Worm (Caenorhabditis elegans) whole organism, young adult: ENCODE results near the gene spon-1.

ENCODE experiments used
- B0019.2 ChIP-seq: fragments of 200-800 bp; sonication (Bioruptor generic); conservative IDR thresholded peaks from 2 replicates; pipeline ENCODE4 v1.3.6; 2022; ENCODE audit warnings: missing genetic modification reagents, missing genetic modification characterization, missing compliant biosample characterization
- B0261.1 ChIP-seq: sonication (generic microtip); optimal IDR thresholded peaks from 2 replicates; lab custom pipeline; 2016; ENCODE audit warnings: mild to moderate bottlenecking, missing genetic modification characterization, moderate library complexity, missing compliant biosample characterization
- D2030.7 ChIP-seq: fragments of 200-800 bp; sonication (Bioruptor generic); IDR thresholded peaks from 2 replicates; pipeline ENCODE4 v1.3.6; 2022; ENCODE audit warnings: missing genetic modification reagents, missing genetic modification characterization, missing compliant biosample characterization
- F10E7.11 ChIP-seq: sonication (generic microtip); optimal IDR thresholded peaks from 2 replicates; lab custom pipeline; 2017; ENCODE audit warnings: mild to moderate bottlenecking, missing genetic modification characterization, moderate library complexity, missing compliant biosample characterization
- F22D6.2 ChIP-seq: sonication (generic microtip); optimal IDR thresholded peaks from 2 replicates; lab custom pipeline; 2016; ENCODE audit warnings: mild to moderate bottlenecking, missing genetic modification characterization, missing compliant biosample characterization
- F37B4.10 ChIP-seq: fragments of 200-800 bp; sonication (Bioruptor generic); IDR thresholded peaks from 2 replicates; pipeline ENCODE4 v1.3.6; 2022; ENCODE audit warnings: missing genetic modification characterization, missing compliant biosample characterization
- F52B5.7 ChIP-seq: sonication (generic microtip); optimal IDR thresholded peaks from 2 replicates; lab custom pipeline; 2016; ENCODE audit warnings: mild to moderate bottlenecking, missing genetic modification characterization, missing compliant biosample characterization
- F57C9.4 ChIP-seq: sonication (generic microtip); optimal IDR thresholded peaks from 2 replicates; lab custom pipeline; 2017; ENCODE audit warnings: mild to moderate bottlenecking, missing genetic modification characterization, missing compliant biosample characterization
- Y79H2A.3 ChIP-seq: fragments of 200-800 bp; sonication (Bioruptor generic); conservative IDR thresholded peaks from 2 replicates; pipeline ENCODE4 v1.3.6; 2022; ENCODE audit warnings: missing genetic modification reagents, missing genetic modification characterization, missing compliant biosample characterization
- Y95B8A.8 ChIP-seq: fragments of 200-800 bp; sonication (Bioruptor generic); IDR thresholded peaks from 2 replicates; pipeline ENCODE4 v1.3.6; 2022; ENCODE audit warnings: missing genetic modification reagents, missing genetic modification characterization, missing compliant biosample characterization
- aptf-3 ChIP-seq: fragments of 200-800 bp; sonication (Bioruptor generic); IDR thresholded peaks from 2 replicates; pipeline ENCODE4 v1.3.6; 2022; ENCODE audit warnings: missing genetic modification characterization, missing compliant biosample characterization
- bed-2 ChIP-seq: fragments of 200-800 bp; sonication (Bioruptor generic); IDR thresholded peaks from 2 replicates; pipeline ENCODE4 v1.3.6; 2022; ENCODE audit warnings: missing genetic modification reagents, missing genetic modification characterization, missing compliant biosample characterization
- cebp-2 ChIP-seq: fragments of 200-800 bp; sonication (Bioruptor generic); IDR thresholded peaks from 2 replicates; pipeline ENCODE4 v1.3.6; 2022; ENCODE audit warnings: missing genetic modification characterization, missing compliant biosample characterization
- ceh-100 ChIP-seq: fragments of 200-800 bp; sonication (Bioruptor generic); IDR thresholded peaks from 2 replicates; pipeline ENCODE4 v1.3.6; 2022; ENCODE audit warnings: missing genetic modification reagents, missing genetic modification characterization, missing compliant biosample characterization
- chd-7 ChIP-seq: sonication (generic microtip); optimal IDR thresholded peaks from 2 replicates; lab custom pipeline; 2016; ENCODE audit warnings: mild to moderate bottlenecking, missing genetic modification characterization, moderate library complexity, missing compliant biosample characterization
- die-1 ChIP-seq: sonication (generic microtip); optimal IDR thresholded peaks from 2 replicates; lab custom pipeline; 2016; ENCODE audit warnings: missing genotype, mild to moderate bottlenecking, missing genetic modification characterization, missing compliant biosample characterization
- efl-1 ChIP-seq: fragments of 150-350 bp; optimal IDR thresholded peaks from 2 replicates; lab custom pipeline; 2014; ENCODE audit warnings: missing biosample characterization, missing genetic modification reagents, missing genetic modification characterization
- egl-18 ChIP-seq: fragments of 200-800 bp; sonication (Bioruptor generic); IDR thresholded peaks from 2 replicates; pipeline ENCODE4 v1.3.6; 2022; ENCODE audit warnings: missing genetic modification reagents, missing genetic modification characterization, missing compliant biosample characterization
- egrh-3 ChIP-seq: fragments of 200-800 bp; sonication (Bioruptor generic); IDR thresholded peaks from 2 replicates; pipeline ENCODE4 v1.3.6; 2022; ENCODE audit warnings: missing genetic modification reagents, missing genetic modification characterization, missing compliant biosample characterization
- him-1 ChIP-seq: sonication (generic microtip); optimal IDR thresholded peaks from 2 replicates; lab custom pipeline; 2016; ENCODE audit warnings: missing genotype, missing genetic modification reagents, missing genetic modification characterization, missing compliant biosample characterization
- hrde-1 ChIP-seq: sonication (generic microtip); optimal IDR thresholded peaks from 2 replicates; lab custom pipeline; 2016; ENCODE audit warnings: missing genetic modification characterization, mild to moderate bottlenecking, missing compliant biosample characterization, moderate library complexity, missing genotype, missing genetic modification reagents, borderline replicate concordance
- let-526 ChIP-seq: fragments of 200-800 bp; sonication (Bioruptor generic); IDR thresholded peaks from 2 replicates; pipeline ENCODE4 v1.3.6; 2022; ENCODE audit warnings: missing genetic modification reagents, missing genetic modification characterization, missing compliant biosample characterization
- lin-35 ChIP-seq, 3 experiments: fragments of 150-350 bp in 2 of 3; sonication (generic microtip) in 1 of 3; optimal IDR thresholded peaks; 2 replicates each; lab custom pipeline; 2014 to 2018; ENCODE audit warnings: missing biosample characterization in 3 of 3, missing genetic modification characterization in 3 of 3, missing genetic modification reagents in 3 of 3
- lin-54 ChIP-seq: fragments of 200-800 bp; sonication (Bioruptor generic); optimal IDR thresholded peaks from 2 replicates; lab custom pipeline; 2018; ENCODE audit warnings: mild to moderate bottlenecking, missing genetic modification characterization, missing compliant biosample characterization
- lir-1 ChIP-seq: fragments of 200-800 bp; sonication (Bioruptor generic); conservative IDR thresholded peaks from 2 replicates; pipeline ENCODE4 v1.3.6; 2022; ENCODE audit warnings: missing genetic modification reagents, missing genetic modification characterization, missing compliant biosample characterization
- lsy-27 ChIP-seq: sonication (generic microtip); optimal IDR thresholded peaks from 2 replicates; lab custom pipeline; 2017; ENCODE audit warnings: missing genetic modification characterization, mild to moderate bottlenecking, missing compliant biosample characterization, antibody characterized with exemption, missing genotype, borderline replicate concordance; ENCODE audit not compliant: insufficient read depth
- madf-6 ChIP-seq: fragments of 200-800 bp; sonication (Bioruptor generic); IDR thresholded peaks from 2 replicates; pipeline ENCODE4 v1.3.6; 2022; ENCODE audit warnings: missing genetic modification reagents, missing genetic modification characterization, missing compliant biosample characterization
- madf-8 ChIP-seq: fragments of 200-800 bp; sonication (Bioruptor generic); conservative IDR thresholded peaks from 2 replicates; pipeline ENCODE4 v1.3.6; 2022; ENCODE audit warnings: missing genetic modification reagents, missing genetic modification characterization, missing compliant biosample characterization
- mcd-1 ChIP-seq: fragments of 200-800 bp; sonication (Bioruptor generic); IDR thresholded peaks from 2 replicates; pipeline ENCODE4 v1.3.6; 2022; ENCODE audit warnings: missing genetic modification reagents, missing genetic modification characterization, missing compliant biosample characterization
- nfya-2 ChIP-seq: fragments of 200-800 bp; sonication (Bioruptor generic); IDR thresholded peaks from 2 replicates; pipeline ENCODE4 v1.3.6; 2022; ENCODE audit warnings: missing genetic modification reagents, missing genetic modification characterization, missing compliant biosample characterization
- sdz-38 ChIP-seq: sonication (generic microtip); optimal IDR thresholded peaks from 2 replicates; lab custom pipeline; 2016; ENCODE audit warnings: missing genotype, missing genetic modification characterization, missing compliant biosample characterization
- snpc-1.1 ChIP-seq: sonication (generic microtip); optimal IDR thresholded peaks from 2 replicates; lab custom pipeline; 2017; ENCODE audit warnings: missing genetic modification characterization, mild to moderate bottlenecking, missing compliant biosample characterization, antibody characterized with exemption, moderate library complexity, missing genotype, missing genetic modification reagents; ENCODE audit not compliant: insufficient read depth
- snpc-1.3 ChIP-seq: sonication (generic microtip); optimal IDR thresholded peaks from 2 replicates; lab custom pipeline; 2017; ENCODE audit warnings: missing genetic modification characterization, mild to moderate bottlenecking, missing compliant biosample characterization, antibody characterized with exemption, moderate library complexity, missing genotype, missing genetic modification reagents; ENCODE audit not compliant: insufficient read depth
- somi-1 ChIP-seq: fragments of 200-800 bp; sonication (Bioruptor generic); optimal IDR thresholded peaks from 2 replicates; lab custom pipeline; 2018; ENCODE audit warnings: mild to moderate bottlenecking, missing genetic modification characterization, missing compliant biosample characterization
- sptf-2 ChIP-seq: fragments of 200-800 bp; sonication (Bioruptor generic); optimal IDR thresholded peaks from 2 replicates; lab custom pipeline; 2018; ENCODE audit warnings: mild to moderate bottlenecking, missing genetic modification characterization, missing compliant biosample characterization
- unc-62 ChIP-seq: fragments of 150-350 bp; optimal IDR thresholded peaks from 2 replicates; lab custom pipeline; 2014; ENCODE audit warnings: missing biosample characterization, missing genetic modification reagents, missing genetic modification characterization
- zim-3 ChIP-seq: sonication (generic microtip); optimal IDR thresholded peaks from 2 replicates; lab custom pipeline; 2017; ENCODE audit warnings: mild to moderate bottlenecking, missing genetic modification characterization, moderate library complexity, missing compliant biosample characterization
- ztf-3 ChIP-seq: fragments of 200-800 bp; sonication (Bioruptor generic); optimal IDR thresholded peaks from 2 replicates; lab custom pipeline; 2018; ENCODE audit warnings: mild to moderate bottlenecking, missing genetic modification characterization, missing compliant biosample characterization

spon-1 gene

ce11 chrII:7122661-7123418, 6.5 kb downstream of the spon-1 start, which contains the start of gene F10E7.11 (continued):
- TF ChIP-seq cebp-2 (GFP tag; lab: Robert Waterston, UW) (no peak), F37B4.10 (GFP tag; lab: Robert Waterston, UW) (no peak), efl-1 (no peak), let-526 (GFP tag; lab: Robert Waterston, UW) (0 out of 2 replicates have a peak, but pooled peaks have one; percentile 42), madf-6 (GFP tag; lab: Robert Waterston, UW) (no peak; the same call in 1 of the 2 replicates), F57C9.4 (tag; lab: Kevin White, UChicago) (no peak), Y95B8A.8 (GFP tag; lab: Robert Waterston, UW) (0 out of 2 replicates have a peak, but pooled peaks have one; percentile 13), hrde-1 (tag; lab: Kevin White, UChicago) (no peak), him-1 (tag; lab: Kevin White, UChicago) (no peak), lsy-27 (tag; lab: Kevin White, UChicago) (no peak), somi-1 (GFP tag; lab: Kevin White, UChicago) (no peak), madf-8 (no peak), lin-54 (GFP tag; lab: Kevin White, UChicago) (no peak), F52B5.7 (tag; lab: Kevin White, UChicago) (no peak), B0019.2 (GFP tag; lab: Robert Waterston, UW) (no peak), chd-7 (tag; lab: Kevin White, UChicago) (no peak), F10E7.11 (tag; lab: Kevin White, UChicago) (no peak), bed-2 (no peak), nfya-2 (GFP tag; lab: Robert Waterston, UW) (no peak), snpc-1.3 (tag; lab: Kevin White, UChicago) (no peak), zim-3 (tag; lab: Kevin White, UChicago) (no peak), aptf-3 (GFP tag; lab: Robert Waterston, UW) (no peak), snpc-1.1 (tag; lab: Kevin White, UChicago) (no peak), egrh-3 (GFP tag; lab: Robert Waterston, UW) (peak; percentile 38; the same call in 1 of the 2 replicates), Y79H2A.3 (GFP tag; lab: Robert Waterston, UW) (no peak), lir-1 (GFP tag; lab: Robert Waterston, UW) (no peak), lin-35 (GFP tag; optimal IDR thresholded peaks at IDR 0.05; lab: Kevin White, UChicago) (no peak), unc-62 (no peak), die-1 (no peak), F22D6.2 (no peak), ztf-3 (GFP tag; lab: Kevin White, UChicago) (no peak), B0261.1 (tag; lab: Kevin White, UChicago) (no peak), egl-18 (GFP tag; lab: Robert Waterston, UW) (no peak), D2030.7 (GFP tag; lab: Robert Waterston, UW) (no peak), mcd-1 (GFP tag; lab: Robert Waterston, UW) (peak; percentile 78), ceh-100 (GFP tag; lab: Robert Waterston, UW) (peak; percentile 63), sdz-38 (no peak), sptf-2 (GFP tag; lab: Kevin White, UChicago) (no peak)
